Worm (Caenorhabditis elegans) whole organism, early embryonic: ENCODE measurements around the gene ctf-4.

Source experiments
- B0310.2 ChIP-seq: sonication (generic microtip); optimal IDR thresholded peaks from 2 replicates; lab custom pipeline; 2016; ENCODE audit warnings: mild to moderate bottlenecking, missing genetic modification characterization, missing compliant biosample characterization
- F13C5.2 ChIP-seq: sonication (generic microtip); optimal IDR thresholded peaks from 2 replicates; lab custom pipeline; 2017; ENCODE audit warnings: mild to moderate bottlenecking, missing genetic modification characterization, inconsistent platforms, missing compliant biosample characterization
- ama-1 ChIP-seq: fragments of 150-350 bp; optimal IDR thresholded peaks from 2 replicates; lab custom pipeline; 2014
- ceh-36 ChIP-seq: sonication (generic microtip); optimal IDR thresholded peaks from 2 replicates; lab custom pipeline; 2016; ENCODE audit warnings: missing genetic modification characterization, inconsistent platforms, missing compliant biosample characterization
- ets-7 ChIP-seq: sonication (generic microtip); optimal IDR thresholded peaks from 2 replicates; lab custom pipeline; 2016; ENCODE audit warnings: missing genotype, missing genetic modification characterization, missing compliant biosample characterization
- flt-1 ChIP-seq: fragments of 200-800 bp; sonication (Bioruptor generic); IDR thresholded peaks from 2 replicates; pipeline ENCODE4 v1.3.6; 2022; ENCODE audit warnings: missing genetic modification characterization, missing compliant biosample characterization
- hmg-4 ChIP-seq: fragments of 200-800 bp; sonication (Bioruptor generic); optimal IDR thresholded peaks from 2 replicates; lab custom pipeline; 2018; ENCODE audit warnings: mild to moderate bottlenecking, missing genetic modification characterization, missing compliant biosample characterization
- scrt-1 ChIP-seq: fragments of 200-800 bp; sonication (Bioruptor generic); IDR thresholded peaks from 2 replicates; pipeline ENCODE4 v1.3.6; 2022; ENCODE audit warnings: missing genetic modification characterization, missing compliant biosample characterization
- sea-1 ChIP-seq: fragments of 200-800 bp; sonication (Bioruptor generic); conservative IDR thresholded peaks from 2 replicates; pipeline ENCODE4 v1.3.6; 2022; ENCODE audit warnings: missing genetic modification characterization, missing compliant biosample characterization
- tbx-37 ChIP-seq: fragments of 200-800 bp; sonication (Bioruptor generic); conservative IDR thresholded peaks from 2 replicates; pipeline ENCODE4 v1.3.6; 2022; ENCODE audit warnings: missing genetic modification reagents, missing genetic modification characterization, missing compliant biosample characterization
- tra-4 ChIP-seq: sonication (generic microtip); optimal IDR thresholded peaks from 2 replicates; lab custom pipeline; 2017; ENCODE audit warnings: missing genetic modification characterization, missing compliant biosample characterization

- TF ChIP-seq ama-1 (no peak), ets-7 (tag; lab: Kevin White, UChicago) (no peak), sea-1 (GFP tag; lab: Robert Waterston, UW) (no peak), tbx-37 (GFP tag; lab: Robert Waterston, UW) (no peak), tra-4 (tag; lab: Kevin White, UChicago) (no peak), ceh-36 (tag; lab: Kevin White, UChicago) (no peak), F13C5.2 (tag; lab: Kevin White, UChicago) (no peak), B0310.2 (tag; lab: Kevin White, UChicago) (no peak), flt-1 (GFP tag; lab: Robert Waterston, UW) (no peak), scrt-1 (GFP tag; lab: Robert Waterston, UW) (no peak), hmg-4 (GFP tag; lab: Kevin White, UChicago) (no peak)
These were observed 2.4 kb upstream of the ctf-4 start for ce11 chrV:10967594-10968273.
